Worm (Caenorhabditis elegans) whole organism, dauer: ENCODE measurements around the gene C29F7.3.
"Not testable (repeated sequence)": the region's sequence is repeated elsewhere in the genome, so short reads cannot be mapped to it uniquely, and the experiment has no call there.

Source experiments
- unc-62 ChIP-seq: sonication (generic microtip); optimal IDR thresholded peaks from 2 replicates; lab custom pipeline; 2017; ENCODE audit warnings: missing biosample characterization, missing genetic modification reagents, missing genetic modification characterization

Gene C29F7.3

DNA sequence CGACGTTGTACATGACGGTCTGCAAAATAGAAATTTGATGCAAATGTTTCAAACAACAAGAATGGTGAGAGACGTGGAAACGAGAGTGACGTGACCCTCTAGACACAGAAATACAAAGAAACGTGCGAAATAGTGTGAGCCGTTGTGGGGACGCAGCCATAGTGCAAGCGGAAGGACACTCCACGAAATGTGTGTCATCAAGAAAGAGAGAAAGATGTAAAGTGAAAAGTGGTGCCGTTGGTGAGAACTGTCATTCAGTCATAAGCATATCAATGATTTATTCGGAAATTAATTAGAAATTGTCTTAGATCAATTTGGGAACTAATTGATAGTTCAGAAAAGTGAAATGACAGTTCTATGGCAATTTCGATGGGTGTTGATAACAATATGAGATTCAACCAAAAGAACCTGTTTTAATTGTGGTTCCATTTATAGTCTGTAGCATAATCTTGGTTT lies at the start of gene C29F7.3:
Gene C29F7.3, minus strand, starts transcription at position 51 of the 456 bp plus-strand sequence.
- TF ChIP-seq unc-62 (GFP tag; lab: Kevin White, UChicago): no peak

- TF ChIP-seq unc-62 (GFP tag; lab: Kevin White, UChicago): no peak
Measured at ce11 chrX:13469047-13469633, 49.4 kb upstream of the C29F7.3 start, which contains the start of gene col-184. Gene col-184 (plus strand): TSS chrX:13469455.

DNA sequence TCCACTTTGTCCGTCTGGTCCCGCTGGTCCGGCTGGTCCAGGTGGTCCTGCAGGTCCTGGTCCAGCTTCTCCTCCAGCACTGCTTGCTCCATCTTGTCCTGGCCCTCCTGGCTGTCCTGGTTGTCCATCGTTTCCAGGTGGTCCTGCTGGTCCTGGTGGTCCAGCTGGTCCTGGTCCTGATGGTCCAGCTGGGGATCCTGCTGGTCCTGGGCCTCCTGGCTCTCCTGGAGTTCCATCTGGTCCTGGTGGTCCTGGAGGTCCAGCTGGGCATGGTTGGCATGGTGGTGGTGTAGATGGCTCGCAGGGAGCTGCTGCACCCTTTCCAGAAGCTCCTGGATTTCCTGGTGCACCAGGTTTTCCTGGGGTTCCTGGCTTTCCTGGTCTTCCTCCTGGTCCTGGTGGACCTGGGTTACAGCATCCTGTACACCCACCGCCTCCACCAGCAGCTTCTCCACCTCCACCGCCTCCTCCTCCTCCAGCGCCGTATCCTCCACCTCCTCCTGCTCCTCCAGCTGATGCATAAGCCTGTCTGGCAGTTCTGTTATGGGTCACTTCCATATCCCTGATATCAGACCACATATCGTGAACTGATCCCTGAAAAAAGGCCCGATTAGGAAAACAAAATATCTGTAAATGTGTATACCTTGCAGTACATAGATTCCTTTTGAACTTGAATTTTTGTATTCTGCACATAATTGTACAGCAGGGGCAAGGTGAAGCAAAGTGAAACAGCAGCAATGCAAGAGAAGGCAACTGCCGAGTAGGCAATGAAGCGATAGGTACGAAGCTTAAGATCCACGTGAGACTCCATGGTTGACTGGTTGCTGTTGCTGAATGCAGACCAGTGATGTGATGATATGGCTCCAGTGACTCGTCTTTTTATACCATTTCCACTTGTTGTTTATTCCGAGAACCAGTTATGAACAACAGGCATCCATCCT lies 47.5 kb upstream of the C29F7.3 start, which contains the start of gene col-183:
Gene col-183, minus strand, starts transcription at position 839 of the 941 bp plus-strand sequence.
- no peak for TF ChIP-seq unc-62 (GFP tag; lab: Kevin White, UChicago)

- TF ChIP-seq unc-62 (GFP tag; lab: Kevin White, UChicago): no peak
Measured at ce11 chrX:13463793-13464192, 44.1 kb upstream of the C29F7.3 start, which contains the start of gene F02D10.2. Gene F02D10.2 (minus strand): TSS chrX:13463893.

- no peak for TF ChIP-seq unc-62 (GFP tag; lab: Kevin White, UChicago)
Measured at ce11 chrX:13462519-13462918, 42.8 kb upstream of the C29F7.3 start, which contains the start of gene F02D10.3. Gene F02D10.3 (minus strand): TSS chrX:13462619.

- TF ChIP-seq unc-62 (GFP tag; lab: Kevin White, UChicago): no peak
Measured at ce11 chrX:13456442-13456841, 36.7 kb upstream of the C29F7.3 start, which contains the start of gene flr-1. Gene flr-1 (minus strand): TSS chrX:13456542.

- TF ChIP-seq unc-62 (GFP tag; lab: Kevin White, UChicago): no peak
Measured at ce11 chrX:13451578-13451977, 31.8 kb upstream of the C29F7.3 start, which contains the start of gene F02D10.6. Gene F02D10.6 (minus strand): TSS chrX:13451678.

ce11 chrX:13446418-13446817 lies 26.7 kb upstream of the C29F7.3 start, which contains the start of gene set-8:
Gene set-8 (plus strand): TSS chrX:13446718.
- no peak for TF ChIP-seq unc-62 (GFP tag; lab: Kevin White, UChicago)

- no peak for TF ChIP-seq unc-62 (GFP tag; lab: Kevin White, UChicago)
Measured at ce11 chrX:13444267-13444666, 24.5 kb upstream of the C29F7.3 start.

DNA sequence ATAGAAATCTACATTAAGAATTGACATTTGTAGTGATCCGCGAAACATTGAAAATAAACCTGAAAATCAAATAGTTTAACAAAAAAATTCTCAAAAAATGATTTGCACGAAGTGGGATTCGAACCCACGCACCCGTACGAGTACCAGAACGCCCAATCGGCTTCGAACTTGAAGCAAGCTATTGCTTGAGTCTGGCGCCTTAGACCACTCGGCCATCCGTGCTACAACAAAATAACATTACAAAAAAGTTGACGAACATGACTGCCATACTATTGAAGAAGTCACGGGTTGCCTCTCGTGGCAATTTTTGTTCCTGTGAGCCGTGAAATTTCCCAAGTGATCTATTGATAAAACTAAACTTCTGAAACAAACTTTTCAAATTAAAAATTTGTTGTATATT lies 23.5 kb upstream of the C29F7.3 start:
- TF ChIP-seq unc-62 (GFP tag; lab: Kevin White, UChicago): no peak

- no peak for TF ChIP-seq unc-62 (GFP tag; lab: Kevin White, UChicago)
Measured at ce11 chrX:13442446-13442845, 22.7 kb upstream of the C29F7.3 start.

DNA sequence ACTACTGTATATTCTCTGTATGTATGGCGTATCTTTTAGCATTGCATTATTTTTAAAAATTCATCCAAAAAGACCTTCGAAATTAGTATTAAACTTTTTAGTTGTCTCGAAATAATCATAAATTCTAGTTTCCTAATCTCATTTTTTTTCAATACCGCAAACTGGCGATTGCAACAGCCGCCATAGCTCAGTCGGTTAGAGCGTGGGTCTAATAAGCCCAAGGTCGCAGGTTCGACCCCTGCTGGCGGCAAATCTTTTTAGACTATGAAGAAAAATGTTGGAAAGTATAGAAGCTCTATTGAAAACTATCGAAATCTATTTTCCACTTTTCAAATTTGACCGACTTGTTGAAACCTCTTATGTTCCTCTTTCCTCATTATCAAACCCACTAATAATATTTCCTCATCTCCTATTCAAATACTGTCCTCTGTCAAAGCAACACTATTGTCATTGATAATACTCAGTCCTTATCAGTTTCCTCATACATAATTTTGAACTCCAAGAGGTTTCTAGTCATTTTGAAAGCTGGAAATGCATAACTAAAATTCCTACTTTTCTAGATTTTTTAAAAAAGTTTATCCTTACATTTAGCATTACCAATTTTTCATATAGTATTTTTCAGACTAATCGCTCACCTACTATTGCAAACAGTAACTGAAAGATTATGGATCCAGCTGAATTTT lies 16.2 kb upstream of the C29F7.3 start, which contains the start of gene jmjd-3.3:
Gene jmjd-3.3, plus strand, starts transcription at position 633 of the 683 bp plus-strand sequence.
- TF ChIP-seq unc-62 (GFP tag; lab: Kevin White, UChicago): no peak

- TF ChIP-seq unc-62 (GFP tag; lab: Kevin White, UChicago): no peak
Measured at ce11 chrX:13435116-13435515, 15.4 kb upstream of the C29F7.3 start.

DNA sequence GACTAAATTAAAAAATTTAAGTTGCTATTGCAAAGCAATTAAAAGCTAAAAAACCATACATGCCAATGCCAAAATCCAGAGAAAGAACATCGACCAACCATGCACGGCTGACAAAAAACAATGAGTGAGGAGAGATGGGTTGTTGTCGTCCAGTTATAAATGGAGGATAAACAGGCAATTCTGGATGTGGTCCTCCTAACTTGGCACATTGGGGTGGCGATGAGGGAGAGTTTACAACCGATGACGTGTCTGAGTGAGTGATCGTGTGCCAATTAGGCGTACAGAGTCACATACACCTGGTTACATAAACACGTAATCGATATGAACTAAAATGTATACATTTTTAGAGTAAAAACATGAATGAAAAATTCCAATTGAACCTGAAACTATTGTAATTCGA lies 11.7 kb upstream of the C29F7.3 start, which contains the start of gene C29F7.10:
Gene C29F7.10, minus strand, starts transcription at position 101 of the 400 bp plus-strand sequence.
- not testable (repeated sequence) for TF ChIP-seq unc-62 (GFP tag; lab: Kevin White, UChicago)

ce11 chrX:13428755-13429154 lies 9.0 kb upstream of the C29F7.3 start, which contains the start of gene fkh-4:
Gene fkh-4 (minus strand): TSS chrX:13428855.
- TF ChIP-seq unc-62 (GFP tag; lab: Kevin White, UChicago): not testable (repeated sequence)
